2 worm cellular contexts compared by ENCODE assay signal in the genomic region with DNA sequence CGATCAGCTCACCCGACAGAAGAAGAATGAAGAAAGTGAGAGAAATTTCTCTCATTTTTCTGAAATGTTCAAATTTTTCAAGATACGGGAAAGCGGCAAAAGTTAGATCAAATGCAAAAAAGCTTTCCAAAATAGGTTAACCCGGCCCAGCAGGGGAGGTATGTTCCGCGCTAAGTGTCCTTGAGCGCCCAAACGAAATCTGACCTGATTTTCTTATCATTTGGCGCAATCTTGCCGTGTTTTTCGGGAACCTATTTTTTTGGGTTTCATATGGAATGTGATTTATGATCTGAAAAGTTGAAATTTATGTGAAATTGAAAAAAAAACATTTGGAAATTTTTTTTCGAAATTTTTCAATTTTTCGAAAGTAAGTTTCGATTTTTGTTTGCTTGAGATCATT.
TF ChIP-seq lines count a peak whose summit lies in the region.

A gene (minus strand): TSS at position 59 of the 400 bp plus-strand sequence.

TF ChIP-seq in whole organism, L1 larva, 84 proteins besides CTCF, POLR2A, EP300 and RAD21:
- TF ChIP-seq nhr-85 (tag; lab: Kevin White, UChicago) (peak; percentile 60), snpc-4 (tag; optimal IDR thresholded peaks at IDR 0.05; lab: Kevin White, UChicago) (no peak), blmp-1 (tag; optimal IDR thresholded peaks at IDR 0.05; lab: Kevin White, UChicago) (peak; percentile 66)
TF ChIP-seq in whole organism, L1 larva: peak in this region for 2.

TF ChIP-seq in whole organism, L3 larva, 47 proteins besides CTCF, POLR2A, EP300 and RAD21:
- no peak for TF ChIP-seq ztf-11 (tag; optimal IDR thresholded peaks at IDR 0.05; lab: Kevin White, UChicago)
- no peak for TF ChIP-seq ceh-9 (tag; optimal IDR thresholded peaks at IDR 0.05; lab: Kevin White, UChicago)
- TF ChIP-seq nhr-237 (tag; optimal IDR thresholded peaks at IDR 0.05; lab: Kevin White, UChicago), result no peak
- no peak for TF ChIP-seq fkh-10 (GFP tag; optimal IDR thresholded peaks at IDR 0.05; lab: Kevin White, UChicago)
- TF ChIP-seq nhr-23 (tag; optimal IDR thresholded peaks at IDR 0.05; lab: Kevin White, UChicago), result peak; percentile 60
- no peak for TF ChIP-seq sea-2 (GFP tag; optimal IDR thresholded peaks at IDR 0.05; lab: Kevin White, UChicago)
- no peak for TF ChIP-seq egl-5 (tag; optimal IDR thresholded peaks at IDR 0.05; lab: Kevin White, UChicago)
- TF ChIP-seq ztf-4 (tag; optimal IDR thresholded peaks at IDR 0.05; lab: Kevin White, UChicago), result no peak
- TF ChIP-seq lsy-12 (tag; optimal IDR thresholded peaks at IDR 0.05; lab: Kevin White, UChicago), result no peak
- TF ChIP-seq pha-4 (tag; optimal IDR thresholded peaks at IDR 0.05; lab: Kevin White, UChicago), result no peak
- peak; percentile 18 for TF ChIP-seq nhr-25 (tag; optimal IDR thresholded peaks at IDR 0.05; lab: Kevin White, UChicago)
- no peak for TF ChIP-seq elt-2 (tag; optimal IDR thresholded peaks at IDR 0.05; lab: Kevin White, UChicago)
- TF ChIP-seq nhr-67 (tag; optimal IDR thresholded peaks at IDR 0.05; lab: Kevin White, UChicago), result no peak
- peak; percentile 46 for TF ChIP-seq elt-1 (tag; optimal IDR thresholded peaks at IDR 0.05; lab: Kevin White, UChicago)
